Worm (Caenorhabditis elegans) whole organism, young adult: Measurements from ENCODE around the gene dct-1.

ENCODE experiments used
- F52B5.7 ChIP-seq: sonication (generic microtip); optimal IDR thresholded peaks from 2 replicates; lab custom pipeline; 2016; ENCODE audit warnings: mild to moderate bottlenecking, missing genetic modification characterization, missing compliant biosample characterization
- F57A8.1 ChIP-seq: fragments of 200-800 bp; sonication (Bioruptor generic); optimal IDR thresholded peaks from 2 replicates; lab custom pipeline; 2018; ENCODE audit warnings: mild to moderate bottlenecking, missing genetic modification characterization, moderate library complexity, missing compliant biosample characterization
- Y53F4B.3 ChIP-seq: fragments of 200-800 bp; sonication (Bioruptor generic); IDR thresholded peaks from 2 replicates; pipeline ENCODE4 v1.3.6; 2022; ENCODE audit warnings: missing genetic modification reagents, missing genetic modification characterization, missing compliant biosample characterization
- ama-1 ChIP-seq, 3 experiments: fragments of 150-350 bp in 1 of 3; sonication (generic microtip) in 2 of 3; optimal IDR thresholded peaks; 2 replicates each; lab custom pipeline; 2014 to 2018; ENCODE audit warnings: missing biosample characterization in 2 of 3, missing genetic modification characterization in 2 of 3, missing genetic modification reagents in 2 of 3
- dpl-1 ChIP-seq: fragments of 150-350 bp; optimal IDR thresholded peaks from 2 replicates; lab custom pipeline; 2014; ENCODE audit warnings: missing biosample characterization, missing genetic modification reagents, missing genetic modification characterization
- lin-35 ChIP-seq, 3 experiments: fragments of 150-350 bp in 2 of 3; sonication (generic microtip) in 1 of 3; optimal IDR thresholded peaks; 2 replicates each; lab custom pipeline; 2014 to 2018; ENCODE audit warnings: missing biosample characterization in 3 of 3, missing genetic modification characterization in 3 of 3, missing genetic modification reagents in 3 of 3
- mes-4 ChIP-seq: sonication (generic microtip); optimal IDR thresholded peaks from 2 replicates; lab custom pipeline; 2016; ENCODE audit warnings: missing genotype, missing genetic modification characterization, missing compliant biosample characterization
- pbrm-1 ChIP-seq: fragments of 200-800 bp; sonication (Bioruptor generic); IDR thresholded peaks from 2 replicates; pipeline ENCODE4 v1.3.6; 2022; ENCODE audit warnings: missing genetic modification reagents, missing genetic modification characterization, missing compliant biosample characterization
- pha-4 ChIP-seq: fragments of 150-350 bp; sonication (generic microtip); optimal IDR thresholded peaks from 2 replicates; lab custom pipeline; 2014; ENCODE audit warnings: missing biosample characterization, missing genetic modification reagents, missing genetic modification characterization
- rpc-1 ChIP-seq, 2 experiments: fragments of 150-350 bp in 1 of 2; sonication (generic microtip) in 1 of 2; optimal IDR thresholded peaks; 2 replicates each; lab custom pipeline; 2014 to 2018; ENCODE audit warnings: missing biosample characterization in 1 of 2, missing genetic modification characterization in 1 of 2, missing genetic modification reagents in 1 of 2, missing genotype in 1 of 2
- snpc-4 ChIP-seq, 5 experiments: fragments of 150-350 bp in 1 of 5; sonication (generic microtip) in 4 of 5; optimal IDR thresholded peaks; 2 replicates each; lab custom pipeline; 2014 to 2018; ENCODE audit warnings: missing genetic modification characterization in 5 of 5, missing biosample characterization in 3 of 5, antibody characterized with exemption in 2 of 5, mild to moderate bottlenecking in 2 of 5, missing compliant biosample characterization in 2 of 5, missing genotype in 2 of 5, moderate library complexity in 2 of 5, missing genetic modification reagents in 1 of 5
- unc-62 ChIP-seq: fragments of 150-350 bp; optimal IDR thresholded peaks from 2 replicates; lab custom pipeline; 2014; ENCODE audit warnings: missing biosample characterization, missing genetic modification reagents, missing genetic modification characterization
- ztf-6 ChIP-seq: fragments of 200-800 bp; sonication (Bioruptor generic); IDR thresholded peaks from 2 replicates; pipeline ENCODE4 v1.3.6; 2022; ENCODE audit warnings: missing genetic modification reagents, missing genetic modification characterization, missing compliant biosample characterization

- TF ChIP-seq snpc-4 (GFP tag; optimal IDR thresholded peaks at IDR 0.05; lab: Kevin White, UChicago) (no peak), snpc-4 (tag; optimal IDR thresholded peaks at IDR 0.05; lab: Kevin White, UChicago) (no peak), rpc-1 (optimal IDR thresholded peaks at IDR 0.05; lab: Kevin White, UChicago) (no peak), rpc-1 (tag; optimal IDR thresholded peaks at IDR 0.05; lab: Kevin White, UChicago) (no peak), unc-62 (GFP tag; lab: Kevin White, UChicago) (no peak), lin-35 (GFP tag; optimal IDR thresholded peaks at IDR 0.05; lab: Kevin White, UChicago) (no peak), pha-4 (tag; lab: Kevin White, UChicago) (no peak), ama-1 (optimal IDR thresholded peaks at IDR 0.05; lab: Kevin White, UChicago) (no peak), ama-1 (GFP tag; optimal IDR thresholded peaks at IDR 0.05; lab: Kevin White, UChicago) (no peak), pbrm-1 (GFP tag; lab: Robert Waterston, UW) (no peak), Y53F4B.3 (no peak), F52B5.7 (tag; lab: Kevin White, UChicago) (no peak), F57A8.1 (GFP tag; lab: Kevin White, UChicago) (no peak), dpl-1 (GFP tag; lab: Kevin White, UChicago) (no peak), mes-4 (tag; lab: Kevin White, UChicago) (no peak), ztf-6 (no peak)
Observed at ce11 chrX:7942675-7943074, 11.5 kb upstream of the dct-1 start.
